Worm (Caenorhabditis elegans) whole organism, early embryonic: ENCODE measurements around the gene K02E11.7.

ENCODE experiments used
- B0310.2 ChIP-seq: sonication (generic microtip); optimal IDR thresholded peaks from 2 replicates; lab custom pipeline; 2016; ENCODE audit warnings: mild to moderate bottlenecking, missing genetic modification characterization, missing compliant biosample characterization
- F13C5.2 ChIP-seq: sonication (generic microtip); optimal IDR thresholded peaks from 2 replicates; lab custom pipeline; 2017; ENCODE audit warnings: mild to moderate bottlenecking, missing genetic modification characterization, inconsistent platforms, missing compliant biosample characterization
- ama-1 ChIP-seq: fragments of 150-350 bp; optimal IDR thresholded peaks from 2 replicates; lab custom pipeline; 2014
- ceh-13 ChIP-seq: fragments of 200-800 bp; sonication (Bioruptor generic); optimal IDR thresholded peaks from 2 replicates; lab custom pipeline; 2018; ENCODE audit warnings: mild to moderate bottlenecking, missing genetic modification characterization, missing compliant biosample characterization
- ceh-36 ChIP-seq: sonication (generic microtip); optimal IDR thresholded peaks from 2 replicates; lab custom pipeline; 2016; ENCODE audit warnings: missing genetic modification characterization, inconsistent platforms, missing compliant biosample characterization
- flt-1 ChIP-seq: fragments of 200-800 bp; sonication (Bioruptor generic); IDR thresholded peaks from 2 replicates; pipeline ENCODE4 v1.3.6; 2022; ENCODE audit warnings: missing genetic modification characterization, missing compliant biosample characterization
- hmg-4 ChIP-seq: fragments of 200-800 bp; sonication (Bioruptor generic); optimal IDR thresholded peaks from 2 replicates; lab custom pipeline; 2018; ENCODE audit warnings: mild to moderate bottlenecking, missing genetic modification characterization, missing compliant biosample characterization
- hnd-1 ChIP-seq: sonication (generic microtip); optimal IDR thresholded peaks from 2 replicates; lab custom pipeline; 2016; ENCODE audit warnings: missing genetic modification characterization, missing compliant biosample characterization
- pes-1 ChIP-seq: fragments of 200-800 bp; sonication (Bioruptor generic); IDR thresholded peaks from 2 replicates; pipeline ENCODE4 v1.3.6; 2022; ENCODE audit warnings: missing genetic modification reagents, missing genetic modification characterization, missing compliant biosample characterization
- scrt-1 ChIP-seq: fragments of 200-800 bp; sonication (Bioruptor generic); IDR thresholded peaks from 2 replicates; pipeline ENCODE4 v1.3.6; 2022; ENCODE audit warnings: missing genetic modification characterization, missing compliant biosample characterization
- tbx-37 ChIP-seq: fragments of 200-800 bp; sonication (Bioruptor generic); conservative IDR thresholded peaks from 2 replicates; pipeline ENCODE4 v1.3.6; 2022; ENCODE audit warnings: missing genetic modification reagents, missing genetic modification characterization, missing compliant biosample characterization

DNA sequence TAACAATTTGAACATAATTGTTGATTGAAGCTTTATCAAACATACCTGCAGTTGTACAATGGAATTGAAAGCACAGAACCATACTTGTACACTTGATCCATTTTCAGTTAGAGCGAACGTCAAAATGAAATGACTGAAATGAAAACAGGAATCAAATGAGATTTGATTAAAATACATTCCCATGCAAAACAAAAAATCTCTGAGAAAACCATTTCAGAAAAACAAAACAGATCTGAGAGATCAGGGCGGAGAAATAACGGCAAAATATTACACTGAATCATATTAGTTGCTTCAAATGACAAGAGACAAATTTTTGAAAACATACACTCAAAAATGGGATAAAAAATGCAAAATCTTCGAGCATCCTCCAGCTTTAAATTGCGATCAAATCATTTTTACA is 25.7 kb upstream of the K02E11.7 start, which contains the start of gene srt-33:
- TF ChIP-seq ama-1 (lab: Kevin White, UChicago) (no peak), flt-1 (no peak), B0310.2 (tag; lab: Kevin White, UChicago) (no peak), scrt-1 (GFP tag; lab: Robert Waterston, UW) (no peak), tbx-37 (GFP tag; lab: Robert Waterston, UW) (no peak), ceh-13 (GFP tag; lab: Kevin White, UChicago) (no peak), F13C5.2 (tag; lab: Kevin White, UChicago) (no peak), hmg-4 (no peak), ceh-36 (tag; lab: Kevin White, UChicago) (no peak), pes-1 (GFP tag; lab: Robert Waterston, UW) (no peak), hnd-1 (tag; lab: Kevin White, UChicago) (no peak)
